Worm (Caenorhabditis elegans) whole organism, L2 larva: ENCODE data around the gene M02E1.3.

Experiments used
- C34F6.9 ChIP-seq: fragments of 150-350 bp; optimal IDR thresholded peaks from 2 replicates; lab custom pipeline; 2014; ENCODE audit warnings: missing biosample characterization, missing genetic modification characterization
- F13H6.1 ChIP-seq: sonication (generic microtip); optimal IDR thresholded peaks from 2 replicates; lab custom pipeline; 2016; ENCODE audit warnings: missing genetic modification characterization, missing compliant biosample characterization
- R02D3.7 ChIP-seq: fragments of 150-350 bp; optimal IDR thresholded peaks from 2 replicates; lab custom pipeline; 2014; ENCODE audit warnings: missing biosample characterization, missing genetic modification characterization
- Y55F3AM.14 ChIP-seq: fragments of 200-800 bp; sonication (Bioruptor generic); optimal IDR thresholded peaks from 2 replicates; lab custom pipeline; 2018; ENCODE audit warnings: mild to moderate bottlenecking, missing genetic modification characterization, missing compliant biosample characterization
- alr-1 ChIP-seq: fragments of 150-350 bp; optimal IDR thresholded peaks from 2 replicates; lab custom pipeline; 2014; ENCODE audit warnings: missing biosample characterization, missing genetic modification characterization
- aly-2 ChIP-seq: fragments of 150-350 bp; optimal IDR thresholded peaks from 2 replicates; lab custom pipeline; 2014; ENCODE audit warnings: missing biosample characterization, missing genetic modification characterization
- ama-1 ChIP-seq: fragments of 150-350 bp; optimal IDR thresholded peaks from 2 replicates; lab custom pipeline; 2018; ENCODE audit warnings: inconsistent platforms
- blmp-1 ChIP-seq: sonication (generic microtip); optimal IDR thresholded peaks from 2 replicates; lab custom pipeline; 2017; ENCODE audit warnings: missing genetic modification characterization, mild to moderate bottlenecking, missing compliant biosample characterization, antibody characterized with exemption, moderate library complexity; ENCODE audit not compliant: insufficient read depth
- crh-2 ChIP-seq: sonication (generic microtip); optimal IDR thresholded peaks from 2 replicates; lab custom pipeline; 2017; ENCODE audit warnings: missing biosample characterization, missing genetic modification characterization
- dmd-4 ChIP-seq: sonication (generic microtip); optimal IDR thresholded peaks from 2 replicates; lab custom pipeline; 2017; ENCODE audit warnings: missing biosample characterization, missing genetic modification characterization
- egl-27 ChIP-seq: sonication (generic microtip); optimal IDR thresholded peaks from 3 replicates; lab custom pipeline; 2017; ENCODE audit warnings: missing biosample characterization, missing genetic modification reagents, missing genetic modification characterization
- elt-3 ChIP-seq: sonication (generic microtip); optimal IDR thresholded peaks from 2 replicates; lab custom pipeline; 2017; ENCODE audit warnings: missing biosample characterization, missing genetic modification characterization
- fos-1 ChIP-seq: fragments of 150-350 bp; optimal IDR thresholded peaks from 2 replicates; lab custom pipeline; 2014; ENCODE audit warnings: missing biosample characterization, missing genetic modification characterization
- lin-11 ChIP-seq: fragments of 150-350 bp; sonication (generic microtip); optimal IDR thresholded peaks from 2 replicates; lab custom pipeline; 2014; ENCODE audit warnings: missing biosample characterization, missing genetic modification characterization, inconsistent platforms, mixed read lengths
- lin-13 ChIP-seq: fragments of 150-350 bp; optimal IDR thresholded peaks from 2 replicates; lab custom pipeline; 2014; ENCODE audit warnings: missing biosample characterization, missing genetic modification reagents, missing genetic modification characterization
- lin-39 ChIP-seq: fragments of 150-350 bp; optimal IDR thresholded peaks from 2 replicates; lab custom pipeline; 2014; ENCODE audit warnings: missing biosample characterization, missing genetic modification reagents, missing genetic modification characterization
- lsy-2 ChIP-seq, 2 experiments: fragments of 150-350 bp in 1 of 2; sonication (generic microtip) in 1 of 2; optimal IDR thresholded peaks; 2 replicates each; lab custom pipeline; 2014 to 2017; ENCODE audit warnings: missing biosample characterization in 2 of 2, missing genetic modification characterization in 2 of 2
- mbf-1 ChIP-seq: sonication (generic microtip); optimal IDR thresholded peaks from 2 replicates; lab custom pipeline; 2017; ENCODE audit warnings: missing biosample characterization, missing genetic modification characterization
- mdl-1 ChIP-seq, 2 experiments: fragments of 150-350 bp in 1 of 2; sonication (generic microtip) in 1 of 2; optimal IDR thresholded peaks; 2 replicates each; lab custom pipeline; 2017; ENCODE audit warnings: missing biosample characterization in 2 of 2, missing genetic modification characterization in 2 of 2
- nhr-10 ChIP-seq: sonication (generic microtip); optimal IDR thresholded peaks from 2 replicates; lab custom pipeline; 2017; ENCODE audit warnings: missing biosample characterization, missing genetic modification characterization
- nhr-11 ChIP-seq: fragments of 150-350 bp; optimal IDR thresholded peaks from 2 replicates; lab custom pipeline; 2014; ENCODE audit warnings: missing biosample characterization, missing genetic modification characterization
- nhr-12 ChIP-seq: fragments of 150-350 bp; optimal IDR thresholded peaks from 2 replicates; lab custom pipeline; 2014; ENCODE audit warnings: missing biosample characterization, missing genetic modification characterization
- nhr-129 ChIP-seq: fragments of 150-350 bp; optimal IDR thresholded peaks from 2 replicates; lab custom pipeline; 2014; ENCODE audit warnings: missing biosample characterization, missing genetic modification characterization
- nhr-21 ChIP-seq: fragments of 150-350 bp; optimal IDR thresholded peaks from 2 replicates; lab custom pipeline; 2014; ENCODE audit warnings: missing biosample characterization, missing genetic modification characterization
- nhr-237 ChIP-seq: fragments of 150-350 bp; optimal IDR thresholded peaks from 2 replicates; lab custom pipeline; 2014; ENCODE audit warnings: missing biosample characterization, missing genetic modification characterization
- nhr-25 ChIP-seq: fragments of 150-350 bp; sonication (generic microtip); optimal IDR thresholded peaks from 3 replicates; lab custom pipeline; 2014; ENCODE audit warnings: missing biosample characterization, missing genetic modification characterization
- nhr-6 ChIP-seq: fragments of 150-350 bp; optimal IDR thresholded peaks from 2 replicates; lab custom pipeline; 2014; ENCODE audit warnings: missing biosample characterization, missing genetic modification characterization
- nhr-77 ChIP-seq: fragments of 150-350 bp; optimal IDR thresholded peaks from 2 replicates; lab custom pipeline; 2014; ENCODE audit warnings: missing biosample characterization, missing genetic modification characterization
- sem-4 ChIP-seq: fragments of 150-350 bp; optimal IDR thresholded peaks from 2 replicates; lab custom pipeline; 2014; ENCODE audit warnings: missing biosample characterization, missing genetic modification reagents, missing genetic modification characterization
- sma-9 ChIP-seq, 2 experiments: fragments of 150-350 bp in 1 of 2; sonication (generic microtip) in 1 of 2; optimal IDR thresholded peaks; 2 replicates each; lab custom pipeline; 2014 to 2016; ENCODE audit warnings: missing genetic modification characterization in 2 of 2, mild to moderate bottlenecking in 1 of 2, missing biosample characterization in 1 of 2, missing compliant biosample characterization in 1 of 2, missing genetic modification reagents in 1 of 2, moderate library complexity in 1 of 2
- snpc-4 ChIP-seq: fragments of 150-350 bp; optimal IDR thresholded peaks from 2 replicates; lab custom pipeline; 2014; ENCODE audit warnings: missing biosample characterization, missing genetic modification characterization
- unc-39 ChIP-seq: fragments of 150-350 bp; optimal IDR thresholded peaks from 2 replicates; lab custom pipeline; 2014; ENCODE audit warnings: missing biosample characterization, missing genetic modification characterization
- unc-55 ChIP-seq: fragments of 150-350 bp; sonication (generic microtip); optimal IDR thresholded peaks from 3 replicates; lab custom pipeline; 2014; ENCODE audit warnings: missing biosample characterization, missing genetic modification reagents, missing genetic modification characterization
- unc-62 ChIP-seq: fragments of 150-350 bp; optimal IDR thresholded peaks from 2 replicates; lab custom pipeline; 2014; ENCODE audit warnings: missing biosample characterization, missing genetic modification reagents, missing genetic modification characterization
- zag-1 ChIP-seq: fragments of 150-350 bp; optimal IDR thresholded peaks from 2 replicates; lab custom pipeline; 2014; ENCODE audit warnings: missing biosample characterization, missing genetic modification characterization
- ztf-1 ChIP-seq: fragments of 200-800 bp; sonication (Bioruptor generic); conservative IDR thresholded peaks from 2 replicates; pipeline ENCODE4 v1.3.6; 2022; ENCODE audit warnings: missing genetic modification characterization, missing compliant biosample characterization
- ztf-11 ChIP-seq: sonication (generic microtip); optimal IDR thresholded peaks from 2 replicates; lab custom pipeline; 2017; ENCODE audit warnings: missing biosample characterization, missing genetic modification characterization

Gene M02E1.3

DNA sequence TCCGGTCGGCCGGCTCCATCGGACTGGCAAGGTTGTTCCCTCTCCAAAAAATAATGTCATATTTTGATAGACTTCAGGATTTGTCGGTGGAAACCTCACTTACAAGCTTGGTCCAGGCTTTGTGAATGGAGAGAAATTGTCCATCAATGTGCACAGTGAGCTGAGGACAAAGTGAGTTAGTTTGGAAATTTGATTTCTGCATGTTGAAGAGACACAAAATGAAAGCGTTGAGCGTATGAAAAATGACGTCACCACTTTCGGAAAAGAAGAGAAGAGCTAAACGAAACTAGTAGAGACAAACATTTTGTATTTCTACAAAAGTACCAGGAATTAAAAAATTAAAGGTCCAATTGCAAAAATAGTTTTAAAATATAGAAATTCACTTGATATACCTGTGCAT, 17.3 kb upstream of the M02E1.3 start:
- TF ChIP-seq nhr-10 (no peak), nhr-77 (no peak), nhr-237 (tag; lab: Kevin White, UChicago) (no peak), R02D3.7 (tag; lab: Kevin White, UChicago) (no peak), lsy-2 (tag; optimal IDR thresholded peaks at IDR 0.05; lab: Kevin White, UChicago) (no peak), nhr-11 (tag; lab: Kevin White, UChicago) (no peak), fos-1 (tag; lab: Kevin White, UChicago) (no peak), nhr-6 (tag; lab: Kevin White, UChicago) (no peak), lin-39 (no peak), alr-1 (tag; lab: Kevin White, UChicago) (no peak), ztf-1 (GFP tag; lab: Robert Waterston, UW) (no peak), nhr-129 (tag; lab: Kevin White, UChicago) (no peak), snpc-4 (no peak)

DNA sequence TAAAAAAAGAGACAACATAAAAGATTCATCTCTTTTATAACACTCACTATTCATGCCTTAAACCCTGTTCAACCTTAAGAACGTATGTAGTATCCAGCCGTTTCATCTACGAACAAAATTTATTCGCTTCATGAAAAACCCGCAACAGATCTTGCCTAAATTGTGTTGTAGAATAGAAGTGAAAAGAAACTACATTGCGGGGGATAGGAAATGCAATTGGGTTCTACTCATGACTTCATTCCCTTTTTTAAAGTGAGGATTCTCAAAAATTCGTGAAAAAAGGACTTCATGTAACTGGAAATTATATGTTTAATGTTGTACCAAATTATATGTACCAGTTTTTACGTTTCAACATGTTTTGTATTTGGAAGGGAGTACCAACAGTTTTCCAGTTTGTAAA, 13.2 kb upstream of the M02E1.3 start:
- TF ChIP-seq F13H6.1 (tag; lab: Kevin White, UChicago), result no peak
- no peak for TF ChIP-seq crh-2 (tag; lab: Kevin White, UChicago)
- TF ChIP-seq dmd-4, result no peak
- TF ChIP-seq unc-39 (tag; lab: Kevin White, UChicago), result no peak
- no peak for TF ChIP-seq fos-1 (tag; lab: Kevin White, UChicago)
- TF ChIP-seq nhr-12 (tag; lab: Kevin White, UChicago), result no peak
- no peak for TF ChIP-seq C34F6.9
- TF ChIP-seq nhr-129 (tag; lab: Kevin White, UChicago), result no peak
- TF ChIP-seq nhr-77, result no peak
- TF ChIP-seq Y55F3AM.14 (GFP tag; lab: Kevin White, UChicago), result no peak
- TF ChIP-seq nhr-6 (tag; lab: Kevin White, UChicago), result no peak
- no peak for TF ChIP-seq mdl-1 (tag; optimal IDR thresholded peaks at IDR 0.05; lab: Kevin White, UChicago)
- TF ChIP-seq nhr-237 (tag; lab: Kevin White, UChicago), result no peak
- no peak for TF ChIP-seq aly-2 (tag; lab: Kevin White, UChicago)
- TF ChIP-seq elt-3 (tag; lab: Kevin White, UChicago), result no peak
- no peak for TF ChIP-seq ztf-11 (tag; lab: Kevin White, UChicago)
- no peak for TF ChIP-seq nhr-21 (tag; lab: Kevin White, UChicago)
- TF ChIP-seq unc-55 (GFP tag; lab: Kevin White, UChicago), result no peak
- no peak for TF ChIP-seq nhr-10

DNA sequence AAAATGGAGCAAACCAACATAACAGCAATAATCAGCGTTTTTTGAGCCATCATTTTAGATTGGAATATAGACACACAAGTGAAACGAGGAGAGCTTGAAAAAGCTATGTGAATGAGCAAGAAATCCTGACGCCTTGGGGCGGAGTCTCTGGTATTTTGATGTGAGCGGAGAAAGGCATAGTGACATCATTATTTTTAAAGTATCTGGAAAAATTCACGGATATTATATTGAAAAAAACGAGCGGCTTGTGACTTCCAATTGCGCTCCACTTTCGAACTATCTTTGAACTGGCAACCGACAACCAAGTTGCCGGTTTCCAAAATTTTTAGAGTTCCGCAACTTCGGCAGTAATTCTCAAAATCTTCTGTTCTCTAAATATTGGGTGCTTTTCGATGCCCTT, 11.1 kb upstream of the M02E1.3 start, which contains the start of gene nlp-64:
Gene nlp-64, minus strand, starts transcription at position 101 of the 400 bp plus-strand sequence.
- TF ChIP-seq elt-3 (tag; lab: Kevin White, UChicago) (no peak), nhr-6 (tag; lab: Kevin White, UChicago) (no peak)

DNA sequence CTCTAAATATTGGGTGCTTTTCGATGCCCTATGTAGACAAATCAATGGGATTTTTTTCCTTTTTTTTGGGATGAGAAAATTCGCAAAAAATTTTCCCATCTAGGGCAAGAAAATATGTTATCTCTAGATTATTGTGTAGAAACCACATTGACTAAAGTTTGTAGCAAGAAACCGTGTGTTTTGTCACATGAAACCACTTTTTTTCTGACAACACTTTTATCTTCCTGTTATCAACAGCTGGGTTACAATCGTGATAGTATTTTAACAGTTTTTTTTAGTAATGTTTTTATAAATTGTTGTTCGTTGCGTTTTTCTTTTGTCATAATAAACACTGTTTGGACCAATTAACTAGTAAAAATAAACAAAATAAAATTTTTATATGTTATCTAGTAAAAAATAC, 10.1 kb upstream of the M02E1.3 start:
- TF ChIP-seq dmd-4 (no peak), aly-2 (tag; lab: Kevin White, UChicago) (no peak), sem-4 (tag; lab: Kevin White, UChicago) (no peak), F13H6.1 (tag; lab: Kevin White, UChicago) (no peak), nhr-21 (tag; lab: Kevin White, UChicago) (no peak), nhr-25 (tag; lab: Kevin White, UChicago) (no peak)

DNA sequence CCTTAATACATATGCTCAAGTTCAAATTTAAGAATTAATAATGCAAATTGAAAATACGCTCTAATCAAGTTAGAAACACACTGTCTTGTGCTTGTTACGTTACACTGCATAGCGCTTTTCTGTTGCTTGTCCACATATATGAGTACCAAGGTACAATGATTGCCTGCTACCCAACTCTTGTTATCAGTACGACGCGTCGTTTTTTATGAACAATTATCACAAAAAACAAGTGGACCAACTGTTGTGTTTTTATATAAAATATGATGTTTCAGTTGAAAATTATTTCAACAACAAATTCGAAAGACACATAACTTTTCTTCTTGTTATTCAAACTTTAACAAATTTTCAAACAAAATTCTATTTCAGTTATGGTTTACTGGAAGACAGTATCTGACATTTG, 9.4 kb upstream of the M02E1.3 start, which contains the start of gene M02E1.4:
Gene M02E1.4, plus strand, starts transcription at position 367 of the 400 bp plus-strand sequence.
- TF ChIP-seq crh-2 (tag; lab: Kevin White, UChicago) (peak; percentile 0), nhr-10 (no peak)
- TF ChIP-seq, all 48 proteins: peak for 1

DNA sequence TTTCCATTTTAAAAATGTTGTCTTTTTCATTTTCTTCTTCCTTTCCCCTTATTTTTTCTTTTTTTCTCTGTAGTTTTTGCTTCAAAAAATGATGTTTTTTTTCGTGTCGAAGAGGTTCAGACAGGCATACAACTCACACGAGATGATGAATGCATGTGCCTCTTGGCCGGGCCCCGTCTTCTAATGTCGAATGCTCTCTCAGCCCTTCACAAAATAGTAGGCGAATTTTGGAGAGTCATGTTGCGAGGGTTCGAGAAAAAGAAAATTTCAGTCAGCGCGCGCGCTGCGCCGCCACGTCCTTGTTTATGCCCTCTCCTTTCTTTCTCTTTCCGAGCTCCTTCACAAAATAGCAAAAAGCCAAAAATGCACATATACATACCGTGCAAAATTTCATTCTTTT, 1.7 kb downstream of the M02E1.3 start:
- no peak for TF ChIP-seq blmp-1
- TF ChIP-seq lsy-2 (tag; optimal IDR thresholded peaks at IDR 0.05; lab: Kevin White, UChicago), result peak in 1 of 2 experiments; percentile 67
- no peak for TF ChIP-seq nhr-10
- TF ChIP-seq nhr-129 (tag; lab: Kevin White, UChicago), result peak; percentile 77
- peak; percentile 64 for TF ChIP-seq sma-9 (GFP tag; optimal IDR thresholded peaks at IDR 0.05; lab: Kevin White, UChicago)
- TF ChIP-seq sma-9 (tag; optimal IDR thresholded peaks at IDR 0.05; lab: Kevin White, UChicago), result no peak
- TF ChIP-seq mdl-1 (tag; optimal IDR thresholded peaks at IDR 0.05; lab: Kevin White, UChicago), result peak; percentile 84 to 96
- TF ChIP-seq nhr-21 (tag; lab: Kevin White, UChicago), result peak; percentile 20
- peak; percentile 54 for TF ChIP-seq fos-1 (tag; lab: Kevin White, UChicago)
- no peak for TF ChIP-seq mbf-1 (tag; lab: Kevin White, UChicago)
- no peak for TF ChIP-seq unc-39 (tag; lab: Kevin White, UChicago)
- peak; percentile 53 for TF ChIP-seq F13H6.1 (tag; lab: Kevin White, UChicago)
- peak; percentile 42 for TF ChIP-seq lin-13 (GFP tag; lab: Kevin White, UChicago)
- TF ChIP-seq unc-62, result no peak
- TF ChIP-seq ama-1 (lab: Kevin White, UChicago), result peak; percentile 7
- peak; percentile 72 for TF ChIP-seq unc-55 (GFP tag; lab: Kevin White, UChicago)
- TF ChIP-seq zag-1 (tag; lab: Kevin White, UChicago), result peak; percentile 46
- TF ChIP-seq crh-2 (tag; lab: Kevin White, UChicago), result peak; percentile 87
- peak; percentile 22 for TF ChIP-seq egl-27 (tag; lab: Kevin White, UChicago)
- peak; percentile 12 for TF ChIP-seq sem-4 (tag; lab: Kevin White, UChicago)
- peak; percentile 83 for TF ChIP-seq C34F6.9
- peak; percentile 72 for TF ChIP-seq lin-11 (tag; lab: Kevin White, UChicago)
- TF ChIP-seq, all 48 proteins: peak for 16
